Worm (Caenorhabditis elegans): ENCODE measurements around the gene Y54G2A.11.

DNA sequence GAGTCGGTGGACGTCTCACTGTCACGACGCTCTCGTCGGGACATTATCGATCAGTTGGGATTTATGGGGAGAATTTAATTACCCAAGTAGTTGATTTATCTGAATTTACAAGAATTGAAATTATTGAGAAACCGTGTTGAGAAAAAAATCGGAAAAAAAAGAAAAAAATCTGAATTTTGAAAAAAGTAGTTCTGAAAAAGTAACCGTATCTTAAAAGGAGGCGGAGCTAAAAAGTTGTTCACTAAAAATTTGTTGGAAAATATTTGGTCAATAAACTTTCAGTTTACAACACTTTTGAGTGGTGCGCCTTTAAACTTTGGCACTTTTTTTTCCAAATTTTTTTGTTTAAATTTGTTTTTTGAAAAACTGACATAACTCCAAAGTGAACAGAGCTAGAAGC is at the start of gene Y54G2A.11:
- TF ChIP-seq snpc-4 (tag; optimal IDR thresholded peaks at IDR 0.05), result no peak
- TF ChIP-seq nhr-23 (tag; optimal IDR thresholded peaks at IDR 0.05), result no peak
- TF ChIP-seq sea-2 (GFP tag; optimal IDR thresholded peaks at IDR 0.05), result no peak

Measured in whole organism, L3 larva.